Worm (Caenorhabditis elegans) whole organism, mixed stage, embryonic: ENCODE data around the gene F26D2.3.

ENCODE experiments used
- elt-1 ChIP-seq: sonication (generic microtip); optimal IDR thresholded peaks from 2 replicates; lab custom pipeline; 2017; ENCODE audit warnings: missing genetic modification characterization, mild to moderate bottlenecking, missing compliant biosample characterization, antibody characterized with exemption, moderate library complexity, borderline replicate concordance; ENCODE audit not compliant: insufficient read depth
- snpc-4 ChIP-seq: fragments of 150-350 bp; optimal IDR thresholded peaks from 2 replicates; lab custom pipeline; 2014; ENCODE audit warnings: missing biosample characterization, missing genetic modification characterization

- TF ChIP-seq snpc-4 (no peak), elt-1 (no peak)
These were observed 40.2 kb upstream of the F26D2.3 start, which contains the start of gene W08G11.3 for ce11 chrV:16367575-16367974.
